Fruit fly (Drosophila melanogaster): Measurements from ENCODE around the gene CG13855.

DNA sequence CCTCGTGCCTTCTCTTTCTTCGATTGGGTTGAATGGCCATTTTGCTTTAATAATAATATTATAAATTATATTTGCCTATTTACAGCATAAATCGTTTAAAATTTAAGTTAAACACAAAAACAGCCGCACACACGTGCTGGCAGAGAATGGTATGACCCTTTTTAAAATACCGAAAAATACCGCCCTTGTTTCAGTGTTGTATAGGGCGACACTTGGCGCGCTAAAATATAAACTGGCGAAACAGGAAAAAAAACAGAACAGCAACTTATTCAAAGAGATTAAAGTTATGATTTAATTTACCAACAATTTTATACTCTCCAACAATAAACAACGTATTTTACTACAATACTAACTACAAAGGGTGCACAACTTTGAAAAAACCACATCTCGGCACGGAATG is 40.8 kb downstream of the CG13855 start, which contains the start of gene CG12499:
- TF ChIP-seq h (GFP tag; optimal IDR thresholded peaks at IDR 0.05), result no peak
- no peak for TF ChIP-seq usp (GFP tag; optimal IDR thresholded peaks at IDR 0.05)
- no peak for TF ChIP-seq Mio (GFP tag; optimal IDR thresholded peaks at IDR 0.05)
- TF ChIP-seq dl (GFP tag; optimal IDR thresholded peaks at IDR 0.05; ENCODE audit: insufficient read depth in 1 of 2, partially characterized antibody in 2 of 2), result no peak
- no peak for TF ChIP-seq dmrt93B (GFP tag; optimal IDR thresholded peaks at IDR 0.05)
- no peak for TF ChIP-seq lola (GFP tag; optimal IDR thresholded peaks at IDR 0.05)
- no peak for TF ChIP-seq N (GFP tag; optimal IDR thresholded peaks at IDR 0.05)
- TF ChIP-seq Hr83 (GFP tag; optimal IDR thresholded peaks at IDR 0.05; ENCODE audit: poor library complexity, severe bottlenecking), result no peak
- TF ChIP-seq OdsH (GFP tag; optimal IDR thresholded peaks at IDR 0.05), result no peak
- no peak for TF ChIP-seq rgr (GFP tag; optimal IDR thresholded peaks at IDR 0.05)
- no peak for TF ChIP-seq Dfd (GFP tag; optimal IDR thresholded peaks at IDR 0.05)
- TF ChIP-seq sage (GFP tag; optimal IDR thresholded peaks at IDR 0.05), result no peak
